Worm (Caenorhabditis elegans) whole organism, young adult: ENCODE measurements around the gene T07D1.3.

Source experiments
- B0019.2 ChIP-seq: fragments of 200-800 bp; sonication (Bioruptor generic); conservative IDR thresholded peaks from 2 replicates; pipeline ENCODE4 v1.3.6; 2022; ENCODE audit warnings: missing genetic modification reagents, missing genetic modification characterization, missing compliant biosample characterization
- B0035.1 ChIP-seq: sonication (generic microtip); optimal IDR thresholded peaks from 2 replicates; lab custom pipeline; 2016; ENCODE audit warnings: missing genetic modification characterization, mild to moderate bottlenecking, missing compliant biosample characterization, missing genotype, missing genetic modification reagents
- B0336.3 ChIP-seq: fragments of 200-800 bp; sonication (Bioruptor generic); IDR thresholded peaks from 2 replicates; pipeline ENCODE4 v1.3.6; 2022; ENCODE audit warnings: missing genetic modification characterization, missing compliant biosample characterization
- F57C9.4 ChIP-seq: sonication (generic microtip); optimal IDR thresholded peaks from 2 replicates; lab custom pipeline; 2017; ENCODE audit warnings: mild to moderate bottlenecking, missing genetic modification characterization, missing compliant biosample characterization
- K11D2.4 ChIP-seq: fragments of 200-800 bp; sonication (Bioruptor generic); IDR thresholded peaks from 2 replicates; pipeline ENCODE4 v1.3.6; 2022; ENCODE audit warnings: missing genetic modification reagents, missing genetic modification characterization, missing compliant biosample characterization
- ZK185.1 ChIP-seq: sonication (generic microtip); optimal IDR thresholded peaks from 2 replicates; lab custom pipeline; 2016; ENCODE audit warnings: mild to moderate bottlenecking, missing genetic modification characterization, missing compliant biosample characterization; ENCODE audit not compliant: poor library complexity, severe bottlenecking
- akir-1 ChIP-seq: fragments of 200-800 bp; sonication (Bioruptor generic); optimal IDR thresholded peaks from 2 replicates; lab custom pipeline; 2018; ENCODE audit warnings: mild to moderate bottlenecking, missing genetic modification characterization, moderate library complexity, missing compliant biosample characterization
- bed-2 ChIP-seq: fragments of 200-800 bp; sonication (Bioruptor generic); IDR thresholded peaks from 2 replicates; pipeline ENCODE4 v1.3.6; 2022; ENCODE audit warnings: missing genetic modification reagents, missing genetic modification characterization, missing compliant biosample characterization
- cebp-1 ChIP-seq, 2 experiments: fragments of 200-800 bp in 1 of 2; sonication (Bioruptor generic) in 1 of 2; sonication (generic microtip) in 1 of 2; IDR thresholded peaks in 1 of 2; optimal IDR thresholded peaks in 1 of 2; 2 replicates each; pipeline versions ENCODE4 v1.3.6 to Lab custom; 2017 to 2022; ENCODE audit warnings: missing compliant biosample characterization in 2 of 2, missing genetic modification characterization in 2 of 2, mild to moderate bottlenecking in 1 of 2, missing genetic modification reagents in 1 of 2, moderate library complexity in 1 of 2
- ceh-40 ChIP-seq: fragments of 200-800 bp; sonication (Bioruptor generic); IDR thresholded peaks from 2 replicates; pipeline ENCODE4 v1.3.6; 2022; ENCODE audit warnings: missing genetic modification characterization, missing compliant biosample characterization
- efl-1 ChIP-seq: fragments of 150-350 bp; optimal IDR thresholded peaks from 2 replicates; lab custom pipeline; 2014; ENCODE audit warnings: missing biosample characterization, missing genetic modification reagents, missing genetic modification characterization
- egrh-3 ChIP-seq: fragments of 200-800 bp; sonication (Bioruptor generic); IDR thresholded peaks from 2 replicates; pipeline ENCODE4 v1.3.6; 2022; ENCODE audit warnings: missing genetic modification reagents, missing genetic modification characterization, missing compliant biosample characterization
- ekl-4 ChIP-seq: fragments of 200-800 bp; sonication (Bioruptor generic); IDR thresholded peaks from 2 replicates; pipeline ENCODE4 v1.3.6; 2022; ENCODE audit warnings: missing genetic modification reagents, missing genetic modification characterization, missing compliant biosample characterization
- ets-4 ChIP-seq: fragments of 200-800 bp; sonication (Bioruptor generic); optimal IDR thresholded peaks from 2 replicates; lab custom pipeline; 2018; ENCODE audit warnings: mild to moderate bottlenecking, missing genetic modification characterization, missing compliant biosample characterization
- gei-17 ChIP-seq: fragments of 200-800 bp; sonication (Bioruptor generic); optimal IDR thresholded peaks from 2 replicates; lab custom pipeline; 2018; ENCODE audit warnings: mild to moderate bottlenecking, missing genetic modification characterization, missing compliant biosample characterization
- lag-1 ChIP-seq: fragments of 200-800 bp; sonication (Bioruptor generic); IDR thresholded peaks from 2 replicates; pipeline ENCODE4 v1.3.6; 2022; ENCODE audit warnings: missing genetic modification reagents, missing genetic modification characterization, missing compliant biosample characterization
- lin-35 ChIP-seq, 3 experiments: fragments of 150-350 bp in 2 of 3; sonication (generic microtip) in 1 of 3; optimal IDR thresholded peaks; 2 replicates each; lab custom pipeline; 2014 to 2018; ENCODE audit warnings: missing biosample characterization in 3 of 3, missing genetic modification characterization in 3 of 3, missing genetic modification reagents in 3 of 3
- lin-54 ChIP-seq: fragments of 200-800 bp; sonication (Bioruptor generic); optimal IDR thresholded peaks from 2 replicates; lab custom pipeline; 2018; ENCODE audit warnings: mild to moderate bottlenecking, missing genetic modification characterization, missing compliant biosample characterization
- lir-1 ChIP-seq: fragments of 200-800 bp; sonication (Bioruptor generic); conservative IDR thresholded peaks from 2 replicates; pipeline ENCODE4 v1.3.6; 2022; ENCODE audit warnings: missing genetic modification reagents, missing genetic modification characterization, missing compliant biosample characterization
- lsy-27 ChIP-seq: sonication (generic microtip); optimal IDR thresholded peaks from 2 replicates; lab custom pipeline; 2017; ENCODE audit warnings: missing genetic modification characterization, mild to moderate bottlenecking, missing compliant biosample characterization, antibody characterized with exemption, missing genotype, borderline replicate concordance; ENCODE audit not compliant: insufficient read depth
- madf-10 ChIP-seq: sonication (generic microtip); optimal IDR thresholded peaks from 2 replicates; lab custom pipeline; 2016; ENCODE audit warnings: mild to moderate bottlenecking, missing genetic modification characterization, missing compliant biosample characterization
- mcd-1 ChIP-seq: fragments of 200-800 bp; sonication (Bioruptor generic); IDR thresholded peaks from 2 replicates; pipeline ENCODE4 v1.3.6; 2022; ENCODE audit warnings: missing genetic modification reagents, missing genetic modification characterization, missing compliant biosample characterization
- mes-4 ChIP-seq: sonication (generic microtip); optimal IDR thresholded peaks from 2 replicates; lab custom pipeline; 2016; ENCODE audit warnings: missing genotype, missing genetic modification characterization, missing compliant biosample characterization
- mxl-1 ChIP-seq: sonication (generic microtip); optimal IDR thresholded peaks from 2 replicates; lab custom pipeline; 2016; ENCODE audit warnings: missing genetic modification characterization, missing compliant biosample characterization
- nfya-1 ChIP-seq: sonication (generic microtip); optimal IDR thresholded peaks from 2 replicates; lab custom pipeline; 2017; ENCODE audit warnings: antibody characterized with exemption, missing compliant biosample characterization, missing genetic modification characterization, borderline replicate concordance; ENCODE audit not compliant: insufficient read depth
- nfya-2 ChIP-seq: fragments of 200-800 bp; sonication (Bioruptor generic); IDR thresholded peaks from 2 replicates; pipeline ENCODE4 v1.3.6; 2022; ENCODE audit warnings: missing genetic modification reagents, missing genetic modification characterization, missing compliant biosample characterization
- nfyb-1 ChIP-seq: fragments of 200-800 bp; sonication (Bioruptor generic); IDR thresholded peaks from 2 replicates; pipeline ENCODE4 v1.3.6; 2022; ENCODE audit warnings: missing genetic modification reagents, missing genetic modification characterization, missing compliant biosample characterization
- nhr-120 ChIP-seq: fragments of 200-800 bp; sonication (Bioruptor generic); IDR thresholded peaks from 2 replicates; pipeline ENCODE4 v1.3.6; 2022; ENCODE audit warnings: missing genetic modification characterization, missing compliant biosample characterization
- nhr-80 ChIP-seq: sonication (generic microtip); optimal IDR thresholded peaks from 2 replicates; lab custom pipeline; 2016; ENCODE audit warnings: missing genetic modification characterization, missing compliant biosample characterization
- pbrm-1 ChIP-seq: fragments of 200-800 bp; sonication (Bioruptor generic); IDR thresholded peaks from 2 replicates; pipeline ENCODE4 v1.3.6; 2022; ENCODE audit warnings: missing genetic modification reagents, missing genetic modification characterization, missing compliant biosample characterization
- pha-4 ChIP-seq: fragments of 150-350 bp; sonication (generic microtip); optimal IDR thresholded peaks from 2 replicates; lab custom pipeline; 2014; ENCODE audit warnings: missing biosample characterization, missing genetic modification reagents, missing genetic modification characterization
- rcor-1 ChIP-seq: fragments of 200-800 bp; sonication (Bioruptor generic); IDR thresholded peaks from 2 replicates; pipeline ENCODE4 v1.3.6; 2022; ENCODE audit warnings: missing genetic modification reagents, missing genetic modification characterization, missing compliant biosample characterization
- repo-1 ChIP-seq: sonication (generic microtip); optimal IDR thresholded peaks from 2 replicates; lab custom pipeline; 2017; ENCODE audit warnings: mild to moderate bottlenecking, missing genetic modification characterization, missing compliant biosample characterization
- sdz-38 ChIP-seq: sonication (generic microtip); optimal IDR thresholded peaks from 2 replicates; lab custom pipeline; 2016; ENCODE audit warnings: missing genotype, missing genetic modification characterization, missing compliant biosample characterization
- sea-2 ChIP-seq: fragments of 200-800 bp; sonication (Bioruptor generic); IDR thresholded peaks from 2 replicates; pipeline ENCODE4 v1.3.6; 2022; ENCODE audit warnings: missing genetic modification characterization, missing compliant biosample characterization
- tbp1 ChIP-seq: fragments of 200-800 bp; sonication (Bioruptor generic); optimal IDR thresholded peaks from 2 replicates; lab custom pipeline; 2018; ENCODE audit warnings: mild to moderate bottlenecking, missing genetic modification characterization, missing compliant biosample characterization
- tlf-1 ChIP-seq: fragments of 200-800 bp; sonication (Bioruptor generic); optimal IDR thresholded peaks from 2 replicates; lab custom pipeline; 2018; ENCODE audit warnings: mild to moderate bottlenecking, missing genetic modification characterization, missing compliant biosample characterization
- zfh-2 ChIP-seq: fragments of 200-800 bp; sonication (Bioruptor generic); conservative IDR thresholded peaks from 2 replicates; pipeline ENCODE4 v1.3.6; 2022; ENCODE audit warnings: missing genetic modification reagents, missing genetic modification characterization, missing compliant biosample characterization
- ztf-28 ChIP-seq: fragments of 200-800 bp; sonication (Bioruptor generic); IDR thresholded peaks from 2 replicates; pipeline ENCODE4 v1.3.6; 2022; ENCODE audit warnings: missing genetic modification reagents, missing genetic modification characterization, missing compliant biosample characterization
- ztf-6 ChIP-seq: fragments of 200-800 bp; sonication (Bioruptor generic); IDR thresholded peaks from 2 replicates; pipeline ENCODE4 v1.3.6; 2022; ENCODE audit warnings: missing genetic modification reagents, missing genetic modification characterization, missing compliant biosample characterization

T07D1.3 gene

DNA sequence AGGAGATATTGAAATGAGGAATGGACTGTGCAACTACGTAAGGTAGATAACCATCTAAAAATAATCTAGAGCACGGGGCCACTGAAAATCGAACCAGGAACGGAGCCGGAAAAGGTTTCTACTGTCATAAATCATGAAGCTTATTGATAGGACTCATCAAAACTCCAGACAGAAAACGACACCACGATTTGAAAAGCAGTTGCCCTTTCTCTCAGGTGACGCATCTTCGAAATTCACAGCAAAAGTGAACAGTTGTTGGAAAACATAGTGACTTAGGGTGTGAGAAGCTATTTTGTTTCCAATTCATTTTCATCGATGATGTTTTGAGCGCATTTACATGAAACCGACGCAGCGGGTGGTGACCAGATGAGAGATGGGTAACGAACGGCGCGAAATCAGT lies 9.1 kb upstream of the T07D1.3 start:
- no peak for TF ChIP-seq akir-1 (GFP tag; lab: Kevin White, UChicago)
- no peak for TF ChIP-seq F57C9.4
- no peak for TF ChIP-seq mcd-1 (GFP tag; lab: Robert Waterston, UW)
- no peak for TF ChIP-seq sdz-38 (tag; lab: Kevin White, UChicago)
- TF ChIP-seq lin-54 (GFP tag; lab: Kevin White, UChicago): no peak
- no peak for TF ChIP-seq egrh-3 (GFP tag; lab: Robert Waterston, UW)
- no peak for TF ChIP-seq K11D2.4 (GFP tag; lab: Robert Waterston, UW)
- TF ChIP-seq B0336.3: no peak
- no peak for TF ChIP-seq ZK185.1
- TF ChIP-seq nfya-2: no peak
- TF ChIP-seq sea-2 (GFP tag; lab: Robert Waterston, UW): no peak
- no peak for TF ChIP-seq efl-1 (GFP tag; lab: Kevin White, UChicago)
- no peak for TF ChIP-seq B0035.1
- no peak for TF ChIP-seq nfya-1 (tag; lab: Kevin White, UChicago)

- no peak for TF ChIP-seq B0019.2 (GFP tag; lab: Robert Waterston, UW)
- TF ChIP-seq zfh-2 (GFP tag; lab: Robert Waterston, UW): peak; percentile 78
These were observed 7.8 kb upstream of the T07D1.3 start for ce11 chrX:2450994-2451393.

DNA sequence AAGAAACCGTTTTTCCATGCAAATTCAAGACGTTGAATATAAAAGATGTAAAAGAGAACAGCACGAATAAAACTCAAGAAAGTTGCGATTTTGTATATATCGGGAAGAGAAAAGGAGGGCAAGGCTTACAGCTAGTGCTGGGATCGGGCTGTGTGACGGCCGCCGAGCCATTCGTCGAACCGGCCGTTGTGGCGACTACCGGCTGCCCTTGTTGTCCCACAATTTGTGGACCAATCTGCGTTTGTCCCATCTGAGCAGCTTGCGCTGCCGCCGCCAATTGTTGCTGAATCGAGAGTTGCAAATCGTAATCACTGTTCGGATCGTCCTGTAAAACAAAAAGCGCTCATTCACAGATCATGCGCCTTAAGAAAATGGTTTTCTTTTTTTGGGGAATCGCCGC lies 4.0 kb upstream of the T07D1.3 start:
- no peak for TF ChIP-seq repo-1 (tag; lab: Kevin White, UChicago)
- peak; percentile 71 for TF ChIP-seq zfh-2 (GFP tag; lab: Robert Waterston, UW)

DNA sequence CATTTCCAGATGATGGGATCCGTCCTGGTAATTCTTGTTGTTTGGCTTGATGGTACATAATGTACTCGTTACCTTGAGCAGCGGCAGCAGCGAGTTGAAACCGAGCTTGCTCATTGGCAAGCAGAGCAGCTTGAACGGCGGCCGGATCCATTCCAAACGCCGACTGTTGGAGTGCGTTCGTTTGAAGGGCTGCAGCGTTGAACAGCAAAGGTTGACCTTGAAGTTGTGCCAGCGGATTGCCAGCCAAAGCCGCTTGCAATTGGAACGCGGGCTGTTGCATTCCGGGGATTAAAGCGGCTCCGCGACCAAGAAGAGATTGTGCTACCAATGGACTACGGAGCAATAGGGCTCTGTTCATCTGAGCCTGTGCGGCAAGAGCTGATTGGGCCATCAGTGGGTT lies 3.0 kb upstream of the T07D1.3 start:
- TF ChIP-seq sdz-38 (tag; lab: Kevin White, UChicago): no peak
- TF ChIP-seq mxl-1 (tag; lab: Kevin White, UChicago): no peak
- no peak for TF ChIP-seq lsy-27 (tag; lab: Kevin White, UChicago)
- TF ChIP-seq pbrm-1 (GFP tag; lab: Robert Waterston, UW): no peak
- no peak for TF ChIP-seq cebp-1 (GFP tag; IDR thresholded peaks at IDR 0.05; lab: Robert Waterston, UW)
- no peak for TF ChIP-seq cebp-1 (tag; optimal IDR thresholded peaks at IDR 0.05; lab: Kevin White, UChicago)
- TF ChIP-seq mcd-1 (GFP tag; lab: Robert Waterston, UW): no peak
- TF ChIP-seq madf-10 (tag; lab: Kevin White, UChicago): no peak
- TF ChIP-seq nfyb-1 (GFP tag; lab: Robert Waterston, UW): no peak
- TF ChIP-seq ets-4: no peak
- no peak for TF ChIP-seq egrh-3 (GFP tag; lab: Robert Waterston, UW)
- no peak for TF ChIP-seq repo-1 (tag; lab: Kevin White, UChicago)
- TF ChIP-seq ztf-6: no peak
- TF ChIP-seq rcor-1 (GFP tag; lab: Robert Waterston, UW): no peak
- TF ChIP-seq K11D2.4 (GFP tag; lab: Robert Waterston, UW): no peak
- no peak for TF ChIP-seq lag-1
- TF ChIP-seq ekl-4 (GFP tag; lab: Robert Waterston, UW): no peak

- TF ChIP-seq tlf-1 (GFP tag; lab: Kevin White, UChicago) (no peak), gei-17 (GFP tag; lab: Kevin White, UChicago) (no peak)
These were observed 2.0 kb downstream of the T07D1.3 start for ce11 chrX:2441163-2441562.

DNA sequence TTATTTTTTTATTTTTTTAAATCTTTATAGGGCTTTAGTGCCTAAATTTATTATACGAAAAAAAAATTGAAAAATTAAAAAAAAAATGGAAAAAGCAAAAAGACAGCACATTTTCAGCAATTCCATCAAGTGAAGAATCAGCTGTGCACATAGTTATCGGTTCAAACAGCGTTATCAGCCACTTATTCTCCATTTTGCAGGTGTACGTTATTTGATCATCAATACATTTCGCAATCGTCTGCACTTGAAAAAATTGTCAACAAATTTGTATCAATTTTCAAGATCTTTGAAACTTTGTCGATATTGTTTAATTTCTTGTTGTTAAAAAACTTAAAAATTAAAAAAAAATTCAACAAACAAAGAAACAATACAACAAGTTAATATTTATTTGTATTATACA lies 3.5 kb downstream of the T07D1.3 start:
- TF ChIP-seq lir-1 (GFP tag; lab: Robert Waterston, UW) (no peak), mes-4 (no peak), tlf-1 (GFP tag; lab: Kevin White, UChicago) (no peak), cebp-1 (GFP tag; IDR thresholded peaks at IDR 0.05; lab: Robert Waterston, UW) (peak; percentile 92), cebp-1 (tag; optimal IDR thresholded peaks at IDR 0.05; lab: Kevin White, UChicago) (peak; percentile 95), egrh-3 (GFP tag; lab: Robert Waterston, UW) (no peak), lin-35 (GFP tag; optimal IDR thresholded peaks at IDR 0.05; lab: Kevin White, UChicago) (no peak), lag-1 (no peak), nhr-120 (GFP tag; lab: Robert Waterston, UW) (no peak), ztf-28 (GFP tag; lab: Robert Waterston, UW) (no peak), nhr-80 (tag; lab: Kevin White, UChicago) (peak; percentile 67), ZK185.1 (no peak), tbp1 (GFP tag; lab: Kevin White, UChicago) (no peak), ceh-40 (GFP tag; lab: Robert Waterston, UW) (no peak), bed-2 (GFP tag; lab: Robert Waterston, UW) (no peak), pha-4 (tag; lab: Kevin White, UChicago) (peak; percentile 44)
